Worm (Caenorhabditis elegans) whole organism, early embryonic: Measurements from ENCODE around the gene sre-42.

Source experiments
- B0310.2 ChIP-seq: sonication (generic microtip); optimal IDR thresholded peaks from 2 replicates; lab custom pipeline; 2016; ENCODE audit warnings: mild to moderate bottlenecking, missing genetic modification characterization, missing compliant biosample characterization
- ama-1 ChIP-seq: fragments of 150-350 bp; optimal IDR thresholded peaks from 2 replicates; lab custom pipeline; 2014
- hmg-4 ChIP-seq: fragments of 200-800 bp; sonication (Bioruptor generic); optimal IDR thresholded peaks from 2 replicates; lab custom pipeline; 2018; ENCODE audit warnings: mild to moderate bottlenecking, missing genetic modification characterization, missing compliant biosample characterization
- hnd-1 ChIP-seq: sonication (generic microtip); optimal IDR thresholded peaks from 2 replicates; lab custom pipeline; 2016; ENCODE audit warnings: missing genetic modification characterization, missing compliant biosample characterization
- pes-1 ChIP-seq: fragments of 200-800 bp; sonication (Bioruptor generic); IDR thresholded peaks from 2 replicates; pipeline ENCODE4 v1.3.6; 2022; ENCODE audit warnings: missing genetic modification reagents, missing genetic modification characterization, missing compliant biosample characterization
- tra-4 ChIP-seq: sonication (generic microtip); optimal IDR thresholded peaks from 2 replicates; lab custom pipeline; 2017; ENCODE audit warnings: missing genetic modification characterization, missing compliant biosample characterization

ce11 chrII:12420486-12420885 lies 33.8 kb upstream of the sre-42 start, which contains the start of gene sre-26:
- TF ChIP-seq tra-4 (tag; lab: Kevin White, UChicago) (no peak), hmg-4 (GFP tag; lab: Kevin White, UChicago) (no peak), ama-1 (lab: Kevin White, UChicago) (no peak), pes-1 (GFP tag; lab: Robert Waterston, UW) (no peak), hnd-1 (tag; lab: Kevin White, UChicago) (no peak), B0310.2 (no peak)
